Worm (Caenorhabditis elegans): Measurements from ENCODE around the gene F29B9.7.

DNA sequence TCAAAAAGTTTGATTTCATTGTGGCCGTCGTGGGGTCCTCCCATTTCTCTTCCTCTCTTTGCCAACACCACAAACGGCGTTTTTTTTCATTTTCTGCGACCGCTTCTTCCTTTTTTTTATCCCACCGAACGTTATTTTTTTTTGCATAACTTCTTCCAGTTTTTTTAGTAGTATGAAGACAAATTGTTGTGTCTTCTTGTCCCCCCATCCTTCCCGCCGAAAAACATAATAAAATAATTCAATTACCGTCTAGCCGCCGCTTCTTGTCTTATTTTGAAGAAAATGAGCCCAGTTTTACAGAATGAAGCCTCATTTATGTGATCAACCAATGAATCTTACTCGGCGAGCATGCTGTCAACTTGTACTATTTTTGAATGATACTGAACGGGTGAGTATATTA is 19.7 kb downstream of the F29B9.7 start, which contains the start of gene F29B9.12:
- no peak for TF ChIP-seq cog-1 (tag; optimal IDR thresholded peaks at IDR 0.05)
- TF ChIP-seq T22C8.4 (GFP tag; IDR thresholded peaks at IDR 0.05): no peak
- no peak for TF ChIP-seq klf-2 (GFP tag; conservative IDR thresholded peaks at IDR 0.05)
- no peak for TF ChIP-seq tab-1 (GFP tag; IDR thresholded peaks at IDR 0.05)
- TF ChIP-seq ref-1 (GFP tag; conservative IDR thresholded peaks at IDR 0.05): no peak
